Worm (Caenorhabditis elegans): ENCODE results near the gene F59E11.5.

ce11 chrV:9022078-9022477, 27.2 kb downstream of the F59E11.5 start, which contains the start of gene oac-41:
- TF ChIP-seq unc-120 (tag; optimal IDR thresholded peaks at IDR 0.05; ENCODE audit: poor library complexity, severe bottlenecking) (no peak), ztf-11 (tag; optimal IDR thresholded peaks at IDR 0.05) (no peak), mep-1 (tag; optimal IDR thresholded peaks at IDR 0.05) (no peak), nhr-76 (tag; optimal IDR thresholded peaks at IDR 0.05) (no peak)

All from whole organism, mixed stage, embryonic.